Fruit fly (Drosophila melanogaster): Measurements from ENCODE around the gene Drsl3.

The Drsl3 gene

dm6 chr3L:3319223-3319643 lies 4.4 kb downstream of the Drsl3 start, which contains the start of the genes PIG-C, CG12016 and Dpm2 (continued):
- TF ChIP-seq Hmx (GFP tag; optimal IDR thresholded peaks at IDR 0.05) = peak; percentile 19
- peak; percentile 8 for TF ChIP-seq CG3065 (GFP tag; optimal IDR thresholded peaks at IDR 0.05)
- TF ChIP-seq Hr51 (GFP tag; optimal IDR thresholded peaks at IDR 0.05) = peak in 1 of 2 experiments; percentile 55
- TF ChIP-seq gem (tag; optimal IDR thresholded peaks at IDR 0.05) = no peak
- TF ChIP-seq stc (GFP tag; IDR thresholded peaks at IDR 0.05) = no peak
- TF ChIP-seq zfh2 (GFP tag; optimal IDR thresholded peaks at IDR 0.05) = peak; percentile 83
- peak; percentile 75 for TF ChIP-seq CG10267 (tag; optimal IDR thresholded peaks at IDR 0.05)
- TF ChIP-seq jigr1 (GFP tag; IDR thresholded peaks at IDR 0.05) = no peak
- TF ChIP-seq jumu (GFP tag; optimal IDR thresholded peaks at IDR 0.05) = peak; percentile 65
- TF ChIP-seq sisA (GFP tag; IDR thresholded peaks at IDR 0.05) = peak; percentile 71
- no peak for TF ChIP-seq Eip74EF (GFP tag; optimal IDR thresholded peaks at IDR 0.05)
- TF ChIP-seq GATAe (GFP tag; conservative IDR thresholded peaks at IDR 0.05) = no peak
- peak; percentile 72 for TF ChIP-seq CG4424 (GFP tag; optimal IDR thresholded peaks at IDR 0.05)
- TF ChIP-seq cato (GFP tag; optimal IDR thresholded peaks at IDR 0.05; ENCODE audit: borderline replicate concordance) = peak; percentile 67
- TF ChIP-seq br (optimal IDR thresholded peaks at IDR 0.05) = no peak
- TF ChIP-seq ttk (GFP tag; IDR thresholded peaks at IDR 0.05) = peak; percentile 55; the same call in 1 of the 2 replicates
- TF ChIP-seq CG34422 (GFP tag; IDR thresholded peaks at IDR 0.05) = peak; percentile 59; the same call in 1 of the 3 replicates
- TF ChIP-seq CG10654 (GFP tag; optimal IDR thresholded peaks at IDR 0.05) = peak; percentile 22
- no peak for TF ChIP-seq bowl (GFP tag; IDR thresholded peaks at IDR 0.05)
- TF ChIP-seq Hand (GFP tag; optimal IDR thresholded peaks at IDR 0.05) = no peak
- peak; percentile 48 for TF ChIP-seq ftz-f1 (GFP tag; optimal IDR thresholded peaks at IDR 0.05)
- no peak for TF ChIP-seq gsb (GFP tag; IDR thresholded peaks at IDR 0.05)
- TF ChIP-seq trem (tag; optimal IDR thresholded peaks at IDR 0.05) = peak; percentile 77
- no peak for TF ChIP-seq fru (optimal IDR thresholded peaks at IDR 0.05)
- TF ChIP-seq ham (GFP tag; IDR thresholded peaks at IDR 0.05) = no peak
- TF ChIP-seq dm (GFP tag; optimal IDR thresholded peaks at IDR 0.05) = peak; percentile 65
- peak; percentile 47 for TF ChIP-seq CG13296 (GFP tag; optimal IDR thresholded peaks at IDR 0.05)
- peak; percentile 68 for TF ChIP-seq esg (GFP tag; conservative IDR thresholded peaks at IDR 0.05)
- TF ChIP-seq so (GFP tag; IDR thresholded peaks at IDR 0.05) = no peak
- TF ChIP-seq Opbp (GFP tag; IDR thresholded peaks at IDR 0.05; ENCODE audit: partially characterized antibody) = peak; percentile 96
- TF ChIP-seq slou (GFP tag; optimal IDR thresholded peaks at IDR 0.05) = no peak
- TF ChIP-seq CG9437 (GFP tag; optimal IDR thresholded peaks at IDR 0.05) = peak; percentile 14
- TF ChIP-seq pb (GFP tag; optimal IDR thresholded peaks at IDR 0.05) = peak; percentile 18
- TF ChIP-seq Dip2 (GFP tag; IDR thresholded peaks at IDR 0.05) = no peak
- TF ChIP-seq CG10366 (GFP tag; IDR thresholded peaks at IDR 0.05) = peak; percentile 24; the same call in 1 of the 2 replicates
- no peak for TF ChIP-seq tio (GFP tag; optimal IDR thresholded peaks at IDR 0.05)
- peak; percentile 65 for TF ChIP-seq nerfin-1 (tag; optimal IDR thresholded peaks at IDR 0.05)
- peak; percentile 71 for TF ChIP-seq CG7786 (GFP tag; optimal IDR thresholded peaks at IDR 0.05)
- peak; percentile 39 for TF ChIP-seq NC2α (GFP tag; optimal IDR thresholded peaks at IDR 0.05)
- no peak for TF ChIP-seq bcd (GFP tag; optimal IDR thresholded peaks at IDR 0.05)
- peak; percentile 49 for TF ChIP-seq Dek (tag; optimal IDR thresholded peaks at IDR 0.05)
- TF ChIP-seq dpn (GFP tag; optimal IDR thresholded peaks at IDR 0.05) = peak; percentile 76 to 82
- TF ChIP-seq CG7963 (GFP tag; IDR thresholded peaks at IDR 0.05; ENCODE audit: partially characterized antibody) = peak; percentile 93
- peak; percentile 76; the same call in 2 of the 3 replicates for TF ChIP-seq CG11456 (GFP tag; IDR thresholded peaks at IDR 0.05)
- no peak for TF ChIP-seq CG17568 (GFP tag; optimal IDR thresholded peaks at IDR 0.05)
- peak; percentile 67; the same call in 1 of the 2 replicates for TF ChIP-seq ssp (GFP tag; IDR thresholded peaks at IDR 0.05)
- no peak for TF ChIP-seq CG32767 (GFP tag; IDR thresholded peaks at IDR 0.05)
- TF ChIP-seq pros (GFP tag; optimal IDR thresholded peaks at IDR 0.05) = no peak
- TF ChIP-seq ab (GFP tag; optimal IDR thresholded peaks at IDR 0.05) = peak; percentile 49
- no peak for TF ChIP-seq Taf1 (GFP tag; IDR thresholded peaks at IDR 0.05)
- no peak for TF ChIP-seq dati (GFP tag; IDR thresholded peaks at IDR 0.05)
- TF ChIP-seq Sin3A (optimal IDR thresholded peaks at IDR 0.05) = peak; percentile 77
- 0 out of 2 replicates have a peak, but pooled peaks have one; percentile 33 for TF ChIP-seq CG1024 (GFP tag; IDR thresholded peaks at IDR 0.05)
